Fruit fly (Drosophila melanogaster) whole organism, embryonic: ENCODE data around the gene Osi19.

ENCODE experiments used
- Adf1 ChIP-seq: fragments of 200-800 bp; sonication (Bioruptor generic); IDR thresholded peaks from 2 replicates; pipeline ENCODE4 v1.3.6; 2022; ENCODE audit warnings: missing biosample characterization, missing genetic modification characterization
- BEAF-32 ChIP-seq: fragments of 200-800 bp; sonication (Bioruptor generic); optimal IDR thresholded peaks from 3 replicates; lab custom pipeline; 2017; ENCODE audit warnings: missing biosample characterization, missing genetic modification characterization, mild to moderate bottlenecking, moderate library complexity, missing genetic modification reagents
- Bgb ChIP-seq: fragments of 200-800 bp; sonication (Bioruptor generic); IDR thresholded peaks from 2 replicates; pipeline ENCODE4 v1.3.6; 2022; ENCODE audit warnings: missing biosample characterization, missing genetic modification characterization; ENCODE audit not compliant: partially characterized antibody
- Blimp-1 ChIP-seq: fragments of 200-800 bp; sonication (Bioruptor generic); optimal IDR thresholded peaks from 3 replicates; lab custom pipeline; 2018; ENCODE audit warnings: missing biosample characterization, missing genetic modification characterization, mild to moderate bottlenecking, moderate library complexity, missing genetic modification reagents
- CG10321 ChIP-seq: fragments of 200-800 bp; sonication (Bioruptor generic); IDR thresholded peaks from 2 replicates; pipeline ENCODE4 v1.3.6; 2022; ENCODE audit warnings: missing biosample characterization, missing genetic modification characterization
- CG10431 ChIP-seq: fragments of 200-800 bp; sonication (Bioruptor generic); optimal IDR thresholded peaks from 3 replicates; lab custom pipeline; 2018; ENCODE audit warnings: missing biosample characterization, mild to moderate bottlenecking, missing genetic modification characterization
- CG10979 ChIP-seq: fragments of 200-800 bp; sonication (Bioruptor generic); optimal IDR thresholded peaks from 2 replicates; lab custom pipeline; 2018; ENCODE audit warnings: missing biosample characterization, mild to moderate bottlenecking, missing genetic modification characterization, moderate library complexity
- CG11456 ChIP-seq: fragments of 200-800 bp; sonication (Bioruptor generic); IDR thresholded peaks from 3 replicates; pipeline ENCODE4 v1.3.6; 2022; ENCODE audit warnings: missing biosample characterization, missing genetic modification characterization
- CG11504 ChIP-seq: fragments of 200-800 bp; sonication (Bioruptor generic); optimal IDR thresholded peaks from 3 replicates; lab custom pipeline; 2019; ENCODE audit warnings: missing biosample characterization, mild to moderate bottlenecking, missing genetic modification characterization, moderate library complexity
- CG12299 ChIP-seq: fragments of 200-800 bp; sonication (Bioruptor generic); optimal IDR thresholded peaks from 2 replicates; lab custom pipeline; 2018; ENCODE audit warnings: missing biosample characterization, mild to moderate bottlenecking, missing genetic modification characterization
- CG13287 ChIP-seq: fragments of 200-800 bp; sonication (Bioruptor generic); IDR thresholded peaks from 2 replicates; pipeline ENCODE4 v1.3.6; 2022; ENCODE audit warnings: missing biosample characterization, missing genetic modification characterization; ENCODE audit not compliant: partially characterized antibody
- CG14441 ChIP-seq: fragments of 200-800 bp; sonication (Bioruptor generic); IDR thresholded peaks from 2 replicates; pipeline ENCODE4 v1.3.6; 2022; ENCODE audit warnings: missing biosample characterization, missing genetic modification characterization
- CG15696 ChIP-seq: fragments of 200-800 bp; sonication (Bioruptor generic); optimal IDR thresholded peaks from 2 replicates; lab custom pipeline; 2019; ENCODE audit warnings: missing biosample characterization, mild to moderate bottlenecking, missing genetic modification characterization, moderate library complexity
- CG1603 ChIP-seq: fragments of 200-800 bp; sonication (Bioruptor generic); optimal IDR thresholded peaks from 2 replicates; lab custom pipeline; 2019; ENCODE audit warnings: missing biosample characterization, mild to moderate bottlenecking, missing genetic modification characterization, moderate library complexity
- CG1647 ChIP-seq: fragments of 200-800 bp; sonication (Bioruptor generic); optimal IDR thresholded peaks from 3 replicates; lab custom pipeline; 2016; ENCODE audit warnings: missing biosample characterization, missing genetic modification characterization
- CG16813 ChIP-seq: fragments of 200-800 bp; sonication (Bioruptor generic); IDR thresholded peaks from 3 replicates; pipeline ENCODE4 v1.3.6; 2022; ENCODE audit warnings: missing biosample characterization, missing genetic modification characterization; ENCODE audit not compliant: partially characterized antibody
- CG17802 ChIP-seq: fragments of 200-800 bp; sonication (Bioruptor generic); optimal IDR thresholded peaks from 2 replicates; lab custom pipeline; 2018; ENCODE audit warnings: missing biosample characterization, mild to moderate bottlenecking, missing genetic modification characterization, moderate library complexity
- CG18476 ChIP-seq: fragments of 200-800 bp; sonication (Bioruptor generic); optimal IDR thresholded peaks from 2 replicates; lab custom pipeline; 2016; ENCODE audit warnings: missing biosample characterization, mild to moderate bottlenecking, missing genetic modification characterization
- CG3065 ChIP-seq: fragments of 200-800 bp; sonication (Bioruptor generic); optimal IDR thresholded peaks from 2 replicates; lab custom pipeline; 2016; ENCODE audit warnings: missing biosample characterization, missing genetic modification characterization
- CG3281 ChIP-seq: fragments of 200-800 bp; sonication (Bioruptor generic); optimal IDR thresholded peaks from 3 replicates; lab custom pipeline; 2017; ENCODE audit warnings: missing biosample characterization, mild to moderate bottlenecking, missing genetic modification characterization
- CG5180 ChIP-seq: fragments of 200-800 bp; sonication (Bioruptor generic); optimal IDR thresholded peaks from 3 replicates; lab custom pipeline; 2017; ENCODE audit warnings: missing biosample characterization, missing genetic modification characterization, mild to moderate bottlenecking, moderate library complexity, missing genetic modification reagents
- CG6765 ChIP-seq: fragments of 200-800 bp; sonication (Bioruptor generic); optimal IDR thresholded peaks from 3 replicates; lab custom pipeline; 2017; ENCODE audit warnings: missing biosample characterization, mild to moderate bottlenecking, missing genetic modification characterization
- CG8281 ChIP-seq: fragments of 200-800 bp; sonication (Bioruptor generic); optimal IDR thresholded peaks from 2 replicates; lab custom pipeline; 2018; ENCODE audit warnings: missing biosample characterization, mild to moderate bottlenecking, missing genetic modification characterization, moderate library complexity
- CTCF ChIP-seq: fragments of 200-800 bp; sonication (Bioruptor generic); optimal IDR thresholded peaks from 2 replicates; lab custom pipeline; 2017; ENCODE audit warnings: missing biosample characterization, mild to moderate bottlenecking, missing genetic modification characterization, moderate library complexity
- Dip2 ChIP-seq: fragments of 200-800 bp; sonication (Bioruptor generic); IDR thresholded peaks from 2 replicates; pipeline ENCODE4 v1.3.6; 2022; ENCODE audit warnings: missing biosample characterization, missing genetic modification characterization
- ERR ChIP-seq: fragments of 200-800 bp; sonication (Bioruptor generic); optimal IDR thresholded peaks from 2 replicates; lab custom pipeline; 2016; ENCODE audit warnings: missing biosample characterization, missing genetic modification characterization
- Hey ChIP-seq: fragments of 200-800 bp; sonication (Bioruptor generic); optimal IDR thresholded peaks from 3 replicates; lab custom pipeline; 2018; ENCODE audit warnings: missing biosample characterization, mild to moderate bottlenecking, missing genetic modification characterization
- MESR4 ChIP-seq: fragments of 200-800 bp; sonication (Bioruptor generic); optimal IDR thresholded peaks from 2 replicates; lab custom pipeline; 2018; ENCODE audit warnings: missing biosample characterization, mild to moderate bottlenecking, missing genetic modification characterization, moderate library complexity
- Med ChIP-seq: fragments of 200-800 bp; sonication (Bioruptor generic); peaks from one replicate; lab custom pipeline; 2016; ENCODE audit warnings: missing biosample characterization, missing genetic modification characterization, mild to moderate bottlenecking, inconsistent platforms, moderate library complexity
- NK7.1 ChIP-seq: fragments of 200-800 bp; sonication (Bioruptor generic); optimal IDR thresholded peaks from 3 replicates; lab custom pipeline; 2016; ENCODE audit warnings: missing biosample characterization, missing genetic modification characterization
- Six4 ChIP-seq: fragments of 200-800 bp; sonication (Bioruptor generic); optimal IDR thresholded peaks from 2 replicates; lab custom pipeline; 2016; ENCODE audit warnings: missing biosample characterization, missing genetic modification characterization
- Tbp ChIP-seq: fragments of >200 bp; optimal IDR thresholded peaks from 2 replicates; lab custom pipeline; 2018; ENCODE audit warnings: missing biosample characterization, missing genetic modification characterization
- Xbp1 ChIP-seq: fragments of 200-800 bp; sonication (Bioruptor generic); optimal IDR thresholded peaks from 3 replicates; lab custom pipeline; 2016; ENCODE audit warnings: missing biosample characterization, mild to moderate bottlenecking, missing genetic modification characterization
- ac ChIP-seq: fragments of 200-800 bp; sonication (Bioruptor generic); optimal IDR thresholded peaks from 3 replicates; lab custom pipeline; 2017; ENCODE audit warnings: missing biosample characterization, mild to moderate bottlenecking, missing genetic modification characterization
- btn ChIP-seq: fragments of 200-800 bp; sonication (Bioruptor generic); optimal IDR thresholded peaks from 2 replicates; lab custom pipeline; 2016; ENCODE audit warnings: missing biosample characterization, missing genetic modification characterization
- cas ChIP-seq: fragments of 200-800 bp; sonication (Bioruptor generic); IDR thresholded peaks from 2 replicates; pipeline ENCODE4 v1.3.6; 2022; ENCODE audit warnings: missing biosample characterization, missing genetic modification characterization
- crp ChIP-seq, 2 experiments: fragments of 200-800 bp; sonication (Bioruptor generic); optimal IDR thresholded peaks; 2 replicates in 1 of 2; 3 replicates in 1 of 2; lab custom pipeline; 2017; ENCODE audit warnings: missing biosample characterization in 2 of 2, missing genetic modification characterization in 2 of 2, mild to moderate bottlenecking in 1 of 2, moderate library complexity in 1 of 2
- dati ChIP-seq: fragments of 200-800 bp; sonication (Bioruptor generic); IDR thresholded peaks from 2 replicates; pipeline ENCODE4 v1.3.6; 2022; ENCODE audit warnings: missing biosample characterization, missing genetic modification characterization
- dm ChIP-seq: fragments of 200-800 bp; sonication (Bioruptor generic); optimal IDR thresholded peaks from 3 replicates; lab custom pipeline; 2016; ENCODE audit warnings: missing biosample characterization, missing genetic modification characterization
- dpn ChIP-seq, 2 experiments: fragments of 200-800 bp; sonication (Bioruptor generic); optimal IDR thresholded peaks; 3 replicates each; lab custom pipeline; 2016; ENCODE audit warnings: missing biosample characterization in 2 of 2, missing genetic modification characterization in 2 of 2
- eve ChIP-seq, 2 experiments: fragments of >200 bp; optimal IDR thresholded peaks; 2 replicates each; lab custom pipeline; 2017; ENCODE audit warnings: missing biosample characterization in 2 of 2, missing genetic modification characterization in 2 of 2
- ham ChIP-seq: fragments of 200-800 bp; sonication (Bioruptor generic); IDR thresholded peaks from 2 replicates; pipeline ENCODE4 v1.3.6; 2022; ENCODE audit warnings: missing biosample characterization, missing genetic modification characterization
- her ChIP-seq: fragments of 200-800 bp; sonication (Bioruptor generic); optimal IDR thresholded peaks from 2 replicates; lab custom pipeline; 2016; ENCODE audit warnings: missing biosample characterization, missing genetic modification characterization
- maf-S ChIP-seq: fragments of 200-800 bp; sonication (Bioruptor generic); optimal IDR thresholded peaks from 2 replicates; lab custom pipeline; 2016; ENCODE audit warnings: missing biosample characterization, missing genetic modification characterization
- nmo ChIP-seq: fragments of 200-800 bp; sonication (Bioruptor generic); optimal IDR thresholded peaks from 2 replicates; lab custom pipeline; 2018; ENCODE audit warnings: missing biosample characterization, mild to moderate bottlenecking, missing genetic modification characterization, moderate library complexity
- pum ChIP-seq: fragments of 200-800 bp; sonication (Bioruptor generic); optimal IDR thresholded peaks from 2 replicates; lab custom pipeline; 2016; ENCODE audit warnings: missing biosample characterization, missing genetic modification characterization
- sr ChIP-seq: fragments of 200-800 bp; sonication (Bioruptor generic); IDR thresholded peaks from 3 replicates; pipeline ENCODE4 v1.3.6; 2022; ENCODE audit warnings: missing biosample characterization, missing genetic modification characterization
- stwl ChIP-seq: fragments of 200-800 bp; sonication (Bioruptor generic); optimal IDR thresholded peaks from 3 replicates; lab custom pipeline; 2018; ENCODE audit warnings: missing biosample characterization, mild to moderate bottlenecking, missing genetic modification characterization, moderate library complexity
- unc-4 ChIP-seq: fragments of 200-800 bp; sonication (Bioruptor generic); IDR thresholded peaks from 2 replicates; pipeline ENCODE4 v1.3.6; 2022; ENCODE audit warnings: missing biosample characterization, missing genetic modification characterization; ENCODE audit not compliant: partially characterized antibody
- vnd ChIP-seq: fragments of 200-800 bp; sonication (Bioruptor generic); IDR thresholded peaks from 3 replicates; pipeline ENCODE4 v1.3.6; 2022; ENCODE audit warnings: missing biosample characterization, missing genetic modification characterization; ENCODE audit not compliant: partially characterized antibody
- vvl ChIP-seq: fragments of 200-800 bp; sonication (Bioruptor generic); IDR thresholded peaks from 2 replicates; pipeline ENCODE4 v1.3.6; 2022; ENCODE audit warnings: missing biosample characterization, missing genetic modification characterization
- z ChIP-seq: fragments of 200-800 bp; sonication (Bioruptor generic); IDR thresholded peaks from 3 replicates; pipeline ENCODE4 v1.3.6; 2022; ENCODE audit warnings: missing biosample characterization, missing genetic modification characterization

Osi19 gene

dm6 chr3R:6380129-6380528, 45.0 kb downstream of the Osi19 start, which contains the start of the genes CG1024 and TfIIFalpha (continued):
- TF ChIP-seq CG10431 (GFP tag; lab: Kevin White, UChicago) (no peak), CG11504 (tag; lab: Kevin White, UChicago) (no peak), NK7.1 (no peak), dati (GFP tag; lab: Robert Waterston, UW) (no peak), crp (GFP tag; optimal IDR thresholded peaks at IDR 0.05; lab: Kevin White, UChicago) (no peak), z (no peak), CG15696 (tag; lab: Kevin White, UChicago) (no peak), ham (GFP tag; lab: Robert Waterston, UW) (no peak), Bgb (GFP tag; lab: Robert Waterston, UW) (peak; percentile 79), vvl (GFP tag; lab: Robert Waterston, UW) (no peak), CG6765 (GFP tag; lab: Kevin White, UChicago) (no peak), stwl (tag; lab: Kevin White, UChicago) (peak; percentile 84), CG3065 (no peak), CG3281 (GFP tag; lab: Kevin White, UChicago) (no peak), CG13287 (GFP tag; lab: Robert Waterston, UW) (peak; percentile 92), dm (GFP tag; lab: Kevin White, UChicago) (peak; percentile 31), Dip2 (GFP tag; lab: Robert Waterston, UW) (no peak), CTCF (GFP tag; lab: Kevin White, UChicago) (no peak), dpn (GFP tag; optimal IDR thresholded peaks at IDR 0.05; lab: Kevin White, UChicago) (no peak), CG14441 (GFP tag; lab: Robert Waterston, UW) (no peak), CG11456 (no peak), Adf1 (GFP tag; lab: Robert Waterston, UW) (0 out of 2 replicates have a peak, but pooled peaks have one; percentile 8), vnd (peak; percentile 84), btn (GFP tag; lab: Kevin White, UChicago) (no peak), Tbp (no peak), ac (GFP tag; lab: Kevin White, UChicago) (no peak), Xbp1 (peak; percentile 3), CG5180 (no peak), CG16813 (GFP tag; lab: Robert Waterston, UW) (peak; percentile 86), maf-S (GFP tag; lab: Kevin White, UChicago) (no peak), CG10979 (peak; percentile 4), Hey (tag; lab: Kevin White, UChicago) (no peak), CG8281 (tag; lab: Kevin White, UChicago) (no peak), nmo (GFP tag; lab: Kevin White, UChicago) (peak; percentile 40), CG12299 (tag; lab: Kevin White, UChicago) (no peak), sr (GFP tag; lab: Robert Waterston, UW) (no peak), eve (GFP tag; optimal IDR thresholded peaks at IDR 0.05; lab: Kevin White, UChicago) (no peak), MESR4 (GFP tag; lab: Kevin White, UChicago) (peak; percentile 8), Med (GFP tag; lab: Kevin White, UChicago) (peak; percentile 49), Six4 (GFP tag; lab: Kevin White, UChicago) (no peak), BEAF-32 (peak; percentile 85), CG1603 (tag; lab: Kevin White, UChicago) (peak; percentile 23), CG17802 (tag; lab: Kevin White, UChicago) (no peak), CG18476 (no peak), cas (GFP tag; lab: Robert Waterston, UW) (no peak), unc-4 (GFP tag; lab: Robert Waterston, UW) (peak; percentile 88), Blimp-1 (GFP tag; lab: Kevin White, UChicago) (no peak), her (GFP tag; lab: Kevin White, UChicago) (no peak), pum (no peak), CG1647 (GFP tag; lab: Kevin White, UChicago) (no peak), CG10321 (no peak), ERR (no peak)
